1 fruit fly cellular context compared by ENCODE assay signal in the genomic region with DNA sequence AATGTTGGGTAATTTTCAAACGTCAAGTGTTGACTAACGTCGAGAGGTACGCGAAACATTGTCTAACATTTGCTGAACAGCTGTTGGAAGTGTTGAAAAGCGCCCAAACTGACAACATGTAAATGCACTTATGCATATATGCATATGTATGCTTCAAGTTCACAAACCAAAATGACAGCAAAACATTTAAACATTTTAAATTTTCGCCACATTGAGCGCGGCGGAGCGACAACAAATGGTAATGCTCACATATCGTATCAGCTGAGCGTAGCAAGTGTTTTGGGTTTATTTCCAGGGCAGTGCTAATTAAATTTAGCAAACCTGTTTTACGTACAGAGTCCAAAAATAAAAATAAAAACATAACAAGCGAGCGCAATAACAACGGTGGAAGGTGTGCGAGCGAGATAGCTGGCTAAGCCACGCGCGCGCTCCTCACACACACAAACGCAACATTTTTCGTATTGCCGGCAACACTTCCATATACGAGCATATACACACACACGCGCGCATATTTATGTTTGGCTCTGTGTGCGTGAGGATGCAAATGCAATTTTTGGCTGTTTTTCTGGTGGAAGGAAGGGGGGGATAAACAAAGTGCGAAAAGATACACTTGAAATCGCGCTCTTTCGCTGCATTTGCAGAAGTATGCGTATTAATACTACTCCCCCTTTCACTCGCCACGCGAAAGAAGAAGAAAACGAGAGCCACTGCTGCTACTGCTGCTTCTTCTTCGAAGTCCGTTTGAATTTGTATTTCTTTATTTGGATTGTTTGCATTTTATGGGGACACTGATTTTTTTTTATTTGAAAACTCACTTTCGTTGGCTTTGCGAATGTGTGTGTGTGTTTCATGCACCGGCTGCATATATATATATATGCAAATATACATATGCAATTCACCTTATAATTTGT.
A peak's percentile ranks its signal among the peaks of the same experiment; 100 is the strongest.
TF ChIP-seq lines count a peak whose summit lies in the region.

No protein-coding gene starts in this region.

TF ChIP-seq in whole organism, embryonic, 481 proteins besides CTCF, POLR2A, EP300 and RAD21 (continued from another document):
- TF ChIP-seq Vsx1 (GFP tag; optimal IDR thresholded peaks at IDR 0.05; lab: Kevin White, UChicago) (peak; percentile 52), CG5953 (GFP tag; IDR thresholded peaks at IDR 0.05; lab: Robert Waterston, UW) (no peak), nerfin-2 (GFP tag; IDR thresholded peaks at IDR 0.05; lab: Robert Waterston, UW; ENCODE audit: partially characterized antibody) (no peak), Oaz (GFP tag; IDR thresholded peaks at IDR 0.05; lab: Robert Waterston, UW) (no peak), CG8944 (GFP tag; optimal IDR thresholded peaks at IDR 0.05; lab: Kevin White, UChicago) (peak; percentile 14), CG17568 (GFP tag; optimal IDR thresholded peaks at IDR 0.05; lab: Kevin White, UChicago) (no peak), CG14710 (tag; optimal IDR thresholded peaks at IDR 0.05; lab: Kevin White, UChicago) (peak; percentile 33), sim (GFP tag; IDR thresholded peaks at IDR 0.05; lab: Robert Waterston, UW) (no peak), CG10267 (tag; optimal IDR thresholded peaks at IDR 0.05; lab: Kevin White, UChicago) (peak; percentile 92), Ptx1 (GFP tag; IDR thresholded peaks at IDR 0.05; lab: Robert Waterston, UW) (no peak), BEAF-32 (GFP tag; optimal IDR thresholded peaks at IDR 0.05; lab: Kevin White, UChicago) (peak; percentile 16), CG2116 (GFP tag; optimal IDR thresholded peaks at IDR 0.05; lab: Kevin White, UChicago) (peak; percentile 54), luna (GFP tag; optimal IDR thresholded peaks at IDR 0.05; lab: Kevin White, UChicago) (no peak), CG9797 (GFP tag; optimal IDR thresholded peaks at IDR 0.05; lab: Kevin White, UChicago) (no peak), CG11085 (GFP tag; IDR thresholded peaks at IDR 0.05; lab: Robert Waterston, UW) (no peak), NK7.1 (GFP tag; optimal IDR thresholded peaks at IDR 0.05; lab: Kevin White, UChicago) (no peak), CHES-1-like (GFP tag; optimal IDR thresholded peaks at IDR 0.05; lab: Kevin White, UChicago) (peak; percentile 51), CG11398 (GFP tag; optimal IDR thresholded peaks at IDR 0.05; lab: Kevin White, UChicago) (peak; percentile 46), bowl (GFP tag; IDR thresholded peaks at IDR 0.05; lab: Robert Waterston, UW) (no peak), inv (GFP tag; IDR thresholded peaks at IDR 0.05; lab: Robert Waterston, UW; ENCODE audit: partially characterized antibody) (no peak), Jarid2 (GFP tag; optimal IDR thresholded peaks at IDR 0.05; lab: Kevin White, UChicago) (no peak), CG15073 (GFP tag; optimal IDR thresholded peaks at IDR 0.05; lab: Kevin White, UChicago) (no peak), trem (tag; optimal IDR thresholded peaks at IDR 0.05; lab: Kevin White, UChicago) (no peak), Scr (GFP tag; IDR thresholded peaks at IDR 0.05; lab: Robert Waterston, UW; ENCODE audit: partially characterized antibody) (no peak), CG10565 (GFP tag; optimal IDR thresholded peaks at IDR 0.05; lab: Kevin White, UChicago) (no peak), hth (optimal IDR thresholded peaks at IDR 0.05; lab: Kevin White, UChicago) (no peak), Elba2 (GFP tag; optimal IDR thresholded peaks at IDR 0.05; lab: Kevin White, UChicago) (no peak), Bdp1 (GFP tag; optimal IDR thresholded peaks at IDR 0.05; lab: Kevin White, UChicago) (peak; percentile 12), da (GFP tag; optimal IDR thresholded peaks at IDR 0.05; lab: Kevin White, UChicago) (peak; percentile 3), sisA (GFP tag; IDR thresholded peaks at IDR 0.05; lab: Robert Waterston, UW) (no peak), CG7963 (GFP tag; IDR thresholded peaks at IDR 0.05; lab: Robert Waterston, UW; ENCODE audit: partially characterized antibody) (no peak), Sry-δ (GFP tag; optimal IDR thresholded peaks at IDR 0.05; lab: Kevin White, UChicago) (peak; percentile 25), CG12391 (tag; optimal IDR thresholded peaks at IDR 0.05; lab: Kevin White, UChicago) (peak; percentile 46), CG4820 (GFP tag; optimal IDR thresholded peaks at IDR 0.05; lab: Kevin White, UChicago) (peak; percentile 27), CG5245 (GFP tag; optimal IDR thresholded peaks at IDR 0.05; lab: Kevin White, UChicago) (peak; percentile 31), CG18599 (GFP tag; optimal IDR thresholded peaks at IDR 0.05; lab: Kevin White, UChicago) (peak; percentile 56), wdn (GFP tag; IDR thresholded peaks at IDR 0.05; lab: Robert Waterston, UW) (no peak), dati (GFP tag; IDR thresholded peaks at IDR 0.05; lab: Robert Waterston, UW) (no peak), HLH54F (GFP tag; optimal IDR thresholded peaks at IDR 0.05; lab: Kevin White, UChicago) (peak; percentile 42), ttk (GFP tag; IDR thresholded peaks at IDR 0.05; lab: Robert Waterston, UW) (no peak), CG9609 (GFP tag; optimal IDR thresholded peaks at IDR 0.05; lab: Kevin White, UChicago) (no peak), Hey (tag; optimal IDR thresholded peaks at IDR 0.05; lab: Kevin White, UChicago) (no peak), CG14667 (GFP tag; IDR thresholded peaks at IDR 0.05; lab: Robert Waterston, UW) (no peak), CG13296 (GFP tag; optimal IDR thresholded peaks at IDR 0.05; lab: Kevin White, UChicago) (peak; percentile 10), scrt (GFP tag; optimal IDR thresholded peaks at IDR 0.05; lab: Kevin White, UChicago) (no peak), pfk (GFP tag; optimal IDR thresholded peaks at IDR 0.05; lab: Kevin White, UChicago) (no peak), CG8359 (GFP tag; optimal IDR thresholded peaks at IDR 0.05; lab: Kevin White, UChicago; ENCODE audit: borderline replicate concordance) (no peak), schlank (tag; optimal IDR thresholded peaks at IDR 0.05; lab: Kevin White, UChicago) (no peak), CG13775 (GFP tag; optimal IDR thresholded peaks at IDR 0.05; lab: Kevin White, UChicago) (no peak), CG34224 (GFP tag; IDR thresholded peaks at IDR 0.05; lab: Robert Waterston, UW; ENCODE audit: partially characterized antibody) (no peak), CG8388 (GFP tag; optimal IDR thresholded peaks at IDR 0.05; lab: Kevin White, UChicago) (no peak), org-1 (GFP tag; optimal IDR thresholded peaks at IDR 0.05; lab: Kevin White, UChicago) (peak; percentile 76), Sox102F (GFP tag; optimal IDR thresholded peaks at IDR 0.05; lab: Kevin White, UChicago) (no peak), CG18619 (GFP tag; optimal IDR thresholded peaks at IDR 0.05; lab: Kevin White, UChicago) (peak; percentile 30), CoRest (tag; optimal IDR thresholded peaks at IDR 0.05; lab: Kevin White, UChicago) (no peak), CG8290 (GFP tag; optimal IDR thresholded peaks at IDR 0.05; lab: Kevin White, UChicago) (peak; percentile 27), CG8290 (tag; optimal IDR thresholded peaks at IDR 0.05; lab: Kevin White, UChicago) (peak in 1 of 2 experiments; percentile 55), sob (GFP tag; IDR thresholded peaks at IDR 0.05; lab: Robert Waterston, UW) (no peak), CG16815 (GFP tag; optimal IDR thresholded peaks at IDR 0.05; lab: Kevin White, UChicago) (no peak), CG3065 (GFP tag; optimal IDR thresholded peaks at IDR 0.05; lab: Kevin White, UChicago) (peak; percentile 4), D19B (GFP tag; optimal IDR thresholded peaks at IDR 0.05; lab: Kevin White, UChicago) (no peak), CG9215 (GFP tag; IDR thresholded peaks at IDR 0.05; lab: Robert Waterston, UW) (no peak), mld (GFP tag; IDR thresholded peaks at IDR 0.05; lab: Robert Waterston, UW; ENCODE audit: partially characterized antibody) (no peak), HLH3B (GFP tag; IDR thresholded peaks at IDR 0.05; lab: Robert Waterston, UW) (no peak), jigr1 (GFP tag; IDR thresholded peaks at IDR 0.05; lab: Robert Waterston, UW) (no peak), stwl (tag; optimal IDR thresholded peaks at IDR 0.05; lab: Kevin White, UChicago) (peak; percentile 76), Adf1 (GFP tag; IDR thresholded peaks at IDR 0.05; lab: Robert Waterston, UW) (no peak), slp2 (GFP tag; optimal IDR thresholded peaks at IDR 0.05; lab: Kevin White, UChicago) (no peak), exex (tag; optimal IDR thresholded peaks at IDR 0.05; lab: Kevin White, UChicago) (no peak), CG9727 (GFP tag; optimal IDR thresholded peaks at IDR 0.05; lab: Kevin White, UChicago) (peak; percentile 53), CG9932 (GFP tag; IDR thresholded peaks at IDR 0.05; lab: Robert Waterston, UW) (no peak), CG3995 (GFP tag; optimal IDR thresholded peaks at IDR 0.05; lab: Kevin White, UChicago) (no peak), CG43689 (GFP tag; IDR thresholded peaks at IDR 0.05; lab: Robert Waterston, UW) (no peak), gfzf (GFP tag; optimal IDR thresholded peaks at IDR 0.05; lab: Kevin White, UChicago) (peak; percentile 13), CG15479 (GFP tag; optimal IDR thresholded peaks at IDR 0.05; lab: Kevin White, UChicago) (peak; percentile 42), HLHmδ (GFP tag; optimal IDR thresholded peaks at IDR 0.05; lab: Kevin White, UChicago) (peak; percentile 19), Hsf (GFP tag; optimal IDR thresholded peaks at IDR 0.05; lab: Kevin White, UChicago) (peak; percentile 52), cad (GFP tag; optimal IDR thresholded peaks at IDR 0.05; lab: Kevin White, UChicago) (no peak), sna (GFP tag; IDR thresholded peaks at IDR 0.05; lab: Robert Waterston, UW; ENCODE audit: partially characterized antibody) (no peak), sr (GFP tag; IDR thresholded peaks at IDR 0.05; lab: Robert Waterston, UW) (no peak), corto (GFP tag; optimal IDR thresholded peaks at IDR 0.05; lab: Kevin White, UChicago) (no peak), al (GFP tag; IDR thresholded peaks at IDR 0.05; lab: Robert Waterston, UW) (no peak), ash1 (GFP tag; optimal IDR thresholded peaks at IDR 0.05; lab: Kevin White, UChicago) (no peak), fru (optimal IDR thresholded peaks at IDR 0.05; lab: Kevin White, UChicago) (no peak), CG14965 (GFP tag; optimal IDR thresholded peaks at IDR 0.05; lab: Kevin White, UChicago; ENCODE audit: borderline replicate concordance) (no peak), CG2889 (GFP tag; IDR thresholded peaks at IDR 0.05; lab: Robert Waterston, UW) (no peak), Opbp (GFP tag; IDR thresholded peaks at IDR 0.05; lab: Robert Waterston, UW; ENCODE audit: partially characterized antibody) (no peak), CG17612 (GFP tag; IDR thresholded peaks at IDR 0.05; lab: Robert Waterston, UW) (no peak), CG1602 (GFP tag; optimal IDR thresholded peaks at IDR 0.05; lab: Kevin White, UChicago) (peak; percentile 5), CG2129 (GFP tag; IDR thresholded peaks at IDR 0.05; lab: Robert Waterston, UW; ENCODE audit: partially characterized antibody) (no peak), CG7786 (GFP tag; optimal IDR thresholded peaks at IDR 0.05; lab: Kevin White, UChicago) (peak; percentile 56), Oli (tag; optimal IDR thresholded peaks at IDR 0.05; lab: Kevin White, UChicago) (no peak), CG8089 (GFP tag; optimal IDR thresholded peaks at IDR 0.05; lab: Kevin White, UChicago) (no peak), Atf3 (GFP tag; optimal IDR thresholded peaks at IDR 0.05; lab: Kevin White, UChicago) (no peak), tap (tag; optimal IDR thresholded peaks at IDR 0.05; lab: Kevin White, UChicago) (no peak), ind (GFP tag; optimal IDR thresholded peaks at IDR 0.05; lab: Kevin White, UChicago) (peak; percentile 36), CG2199 (GFP tag; IDR thresholded peaks at IDR 0.05; lab: Robert Waterston, UW) (no peak), CG17802 (tag; optimal IDR thresholded peaks at IDR 0.05; lab: Kevin White, UChicago) (no peak), Pdp1 (GFP tag; optimal IDR thresholded peaks at IDR 0.05; lab: Kevin White, UChicago) (peak; percentile 16 to 81), CG12299 (tag; optimal IDR thresholded peaks at IDR 0.05; lab: Kevin White, UChicago) (no peak), cato (GFP tag; optimal IDR thresholded peaks at IDR 0.05; lab: Kevin White, UChicago; ENCODE audit: borderline replicate concordance) (no peak), shn (GFP tag; optimal IDR thresholded peaks at IDR 0.05; lab: Kevin White, UChicago) (peak; percentile 46), CG6683 (GFP tag; optimal IDR thresholded peaks at IDR 0.05; lab: Kevin White, UChicago) (peak; percentile 8), CG2202 (tag; optimal IDR thresholded peaks at IDR 0.05; lab: Kevin White, UChicago) (no peak), en (GFP tag; optimal IDR thresholded peaks at IDR 0.05; lab: Kevin White, UChicago) (no peak), H15 (GFP tag; IDR thresholded peaks at IDR 0.05; lab: Robert Waterston, UW) (no peak), E2f1 (GFP tag; IDR thresholded peaks at IDR 0.05; lab: Robert Waterston, UW) (no peak), nmo (GFP tag; optimal IDR thresholded peaks at IDR 0.05; lab: Kevin White, UChicago) (peak; percentile 7), HLH4C (GFP tag; IDR thresholded peaks at IDR 0.05; lab: Robert Waterston, UW; ENCODE audit: partially characterized antibody) (no peak), jing (GFP tag; optimal IDR thresholded peaks at IDR 0.05; lab: Kevin White, UChicago) (no peak), pita (GFP tag; optimal IDR thresholded peaks at IDR 0.05; lab: Kevin White, UChicago) (no peak), dimm (GFP tag; IDR thresholded peaks at IDR 0.05; lab: Robert Waterston, UW) (no peak), CG17829 (tag; optimal IDR thresholded peaks at IDR 0.05; lab: Kevin White, UChicago) (no peak), CG7928 (GFP tag; optimal IDR thresholded peaks at IDR 0.05; lab: Kevin White, UChicago) (no peak), Med (GFP tag; lab: Kevin White, UChicago) (peak; percentile 95), CG7745 (tag; optimal IDR thresholded peaks at IDR 0.05; lab: Kevin White, UChicago) (no peak), CG31224 (GFP tag; IDR thresholded peaks at IDR 0.05; lab: Robert Waterston, UW) (no peak), CG14860 (GFP tag; IDR thresholded peaks at IDR 0.05; lab: Robert Waterston, UW; ENCODE audit: partially characterized antibody) (no peak)
